Fruit fly (Drosophila melanogaster) whole organism: ENCODE results near the gene CG14926.

Experiments
- CG8478 ChIP-seq: fragments of >200 bp; optimal IDR thresholded peaks from 2 replicates; lab custom pipeline; 2018; ENCODE audit warnings: inconsistent platforms
- Dll ChIP-seq: fragments of >200 bp; optimal IDR thresholded peaks from 2 replicates; lab custom pipeline; 2017
- EcR ChIP-seq, 2 experiments: fragments of >200 bp; optimal IDR thresholded peaks; 2 replicates each; lab custom pipeline; 2017; ENCODE audit warnings: missing biosample characterization in 2 of 2, missing genetic modification characterization in 2 of 2, missing genetic modification reagents in 2 of 2
- pan ChIP-seq: fragments of >200 bp; optimal IDR thresholded peaks from 2 replicates; lab custom pipeline; 2017
- psq ChIP-seq: fragments of >200 bp; optimal IDR thresholded peaks from 2 replicates; lab custom pipeline; 2017
- usp ChIP-seq: fragments of >200 bp; optimal IDR thresholded peaks from 2 replicates; lab custom pipeline; 2017; ENCODE audit warnings: missing biosample characterization, missing genetic modification characterization, mixed read lengths

- TF ChIP-seq usp (GFP tag; lab: Kevin White, UChicago) (no peak), CG8478 (lab: Kevin White, UChicago) (no peak), EcR (GFP tag; optimal IDR thresholded peaks at IDR 0.05; lab: Kevin White, UChicago) (no peak), psq (lab: Kevin White, UChicago) (no peak), pan (lab: Kevin White, UChicago) (no peak), Dll (lab: Kevin White, UChicago) (no peak)
Observed at dm6 chr2L:11343218-11343617, at the start of gene CG14926.
